Fruit fly (Drosophila melanogaster): ENCODE data around the gene CG12522.

DNA sequence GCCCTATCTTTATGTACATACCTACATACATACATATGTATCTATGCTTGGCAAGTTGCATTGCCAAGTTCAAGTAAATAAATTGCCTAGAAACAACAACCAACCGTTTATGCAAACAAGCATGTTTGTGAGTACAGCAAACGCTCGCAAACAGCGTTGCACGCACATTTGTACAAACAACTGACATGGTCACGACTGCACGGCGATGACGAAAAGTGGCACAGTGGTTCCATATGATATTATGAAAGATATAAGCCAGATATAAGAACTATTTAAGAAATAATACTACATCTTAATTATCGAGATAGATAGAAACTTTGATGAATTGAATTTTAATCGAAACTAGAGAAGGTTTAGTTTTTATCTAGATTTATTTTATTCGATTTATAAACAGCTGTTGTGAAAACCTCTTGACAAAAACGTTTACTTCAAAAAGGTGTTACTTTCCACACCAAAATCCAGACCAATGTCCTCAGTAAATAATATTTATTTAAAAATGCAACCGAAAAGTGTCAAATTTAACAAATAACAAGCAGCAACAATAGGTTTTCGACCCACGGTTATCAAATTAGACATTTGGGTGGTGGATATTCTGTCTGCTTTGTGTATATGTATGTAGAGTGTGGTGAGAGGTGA, 18.1 kb upstream of the CG12522 start:
- TF ChIP-seq h (GFP tag; optimal IDR thresholded peaks at IDR 0.05) (peak; percentile 81), ey (GFP tag; optimal IDR thresholded peaks at IDR 0.05) (peak; percentile 74), pan (optimal IDR thresholded peaks at IDR 0.05) (no peak), OdsH (GFP tag; optimal IDR thresholded peaks at IDR 0.05) (peak; percentile 80), psq (GFP tag; optimal IDR thresholded peaks at IDR 0.05) (peak; percentile 79), lola (GFP tag; optimal IDR thresholded peaks at IDR 0.05) (no peak), usp (GFP tag; optimal IDR thresholded peaks at IDR 0.05) (no peak)

Measured in whole organism, wandering third instar larva.